Worm (Caenorhabditis elegans) whole organism, young adult: ENCODE measurements around the gene mdf-2.
A peak's percentile ranks its signal among the peaks of the same experiment; 100 is the strongest.

Source experiments
- B0035.1 ChIP-seq: sonication (generic microtip); optimal IDR thresholded peaks from 2 replicates; lab custom pipeline; 2016; ENCODE audit warnings: missing genetic modification characterization, mild to moderate bottlenecking, missing compliant biosample characterization, missing genotype, missing genetic modification reagents
- F23B12.7 ChIP-seq: sonication (generic microtip); optimal IDR thresholded peaks from 2 replicates; lab custom pipeline; 2017; ENCODE audit warnings: missing genetic modification characterization, mild to moderate bottlenecking, missing compliant biosample characterization, antibody characterized with exemption, moderate library complexity; ENCODE audit not compliant: insufficient read depth
- F52B5.7 ChIP-seq: sonication (generic microtip); optimal IDR thresholded peaks from 2 replicates; lab custom pipeline; 2016; ENCODE audit warnings: mild to moderate bottlenecking, missing genetic modification characterization, missing compliant biosample characterization
- ceh-27 ChIP-seq: fragments of 200-800 bp; sonication (Bioruptor generic); optimal IDR thresholded peaks from 2 replicates; lab custom pipeline; 2018; ENCODE audit warnings: mild to moderate bottlenecking, missing genetic modification characterization, moderate library complexity, missing compliant biosample characterization
- ceh-79 ChIP-seq: sonication (generic microtip); optimal IDR thresholded peaks from 2 replicates; lab custom pipeline; 2017; ENCODE audit warnings: mild to moderate bottlenecking, missing genetic modification characterization, missing compliant biosample characterization
- hmg-1.2 ChIP-seq: fragments of 200-800 bp; sonication (Bioruptor generic); IDR thresholded peaks from 2 replicates; pipeline ENCODE4 v1.3.6; 2022; ENCODE audit warnings: missing genetic modification reagents, missing genetic modification characterization, missing compliant biosample characterization
- lin-54 ChIP-seq: fragments of 200-800 bp; sonication (Bioruptor generic); optimal IDR thresholded peaks from 2 replicates; lab custom pipeline; 2018; ENCODE audit warnings: mild to moderate bottlenecking, missing genetic modification characterization, missing compliant biosample characterization
- madf-3 ChIP-seq: fragments of 200-800 bp; sonication (Bioruptor generic); IDR thresholded peaks from 2 replicates; pipeline ENCODE4 v1.3.6; 2022; ENCODE audit warnings: missing genetic modification reagents, missing genetic modification characterization, missing compliant biosample characterization
- nhr-179 ChIP-seq: sonication (generic microtip); optimal IDR thresholded peaks from 2 replicates; lab custom pipeline; 2016; ENCODE audit warnings: mild to moderate bottlenecking, missing genetic modification characterization, missing compliant biosample characterization
- pha-4 ChIP-seq: fragments of 150-350 bp; sonication (generic microtip); optimal IDR thresholded peaks from 2 replicates; lab custom pipeline; 2014; ENCODE audit warnings: missing biosample characterization, missing genetic modification reagents, missing genetic modification characterization
- snpc-3.4 ChIP-seq: sonication (generic microtip); optimal IDR thresholded peaks from 2 replicates; lab custom pipeline; 2017; ENCODE audit warnings: missing genetic modification characterization, mild to moderate bottlenecking, missing compliant biosample characterization, antibody characterized with exemption, moderate library complexity, missing genotype, missing genetic modification reagents
- snpc-4 ChIP-seq, 5 experiments: fragments of 150-350 bp in 1 of 5; sonication (generic microtip) in 4 of 5; optimal IDR thresholded peaks; 2 replicates each; lab custom pipeline; 2014 to 2018; ENCODE audit warnings: missing genetic modification characterization in 5 of 5, missing biosample characterization in 3 of 5, antibody characterized with exemption in 2 of 5, mild to moderate bottlenecking in 2 of 5, missing compliant biosample characterization in 2 of 5, missing genotype in 2 of 5, moderate library complexity in 2 of 5, missing genetic modification reagents in 1 of 5

DNA sequence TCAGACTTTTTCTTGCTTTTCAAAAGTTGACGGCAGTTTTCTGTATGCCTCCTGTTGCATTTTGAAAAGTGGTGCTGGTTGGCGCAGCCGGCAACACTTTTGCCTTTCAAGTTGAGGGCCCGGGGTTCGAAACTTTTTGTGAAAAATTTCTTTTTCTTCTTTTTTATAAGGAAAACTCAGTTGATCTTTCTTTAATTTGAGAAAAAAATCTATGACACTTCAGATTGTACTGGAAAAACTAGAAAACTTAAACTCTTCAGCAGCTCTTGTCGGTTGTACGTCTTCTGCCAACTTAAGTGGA, 23.9 kb upstream of the mdf-2 start:
- no peak for TF ChIP-seq B0035.1 (tag; lab: Kevin White, UChicago)
- TF ChIP-seq pha-4 (tag; lab: Kevin White, UChicago) = no peak
- peak; percentile 36; the same call in 1 of the 2 replicates for TF ChIP-seq hmg-1.2 (GFP tag; lab: Robert Waterston, UW)
- no peak for TF ChIP-seq F23B12.7 (tag; lab: Kevin White, UChicago)
- TF ChIP-seq ceh-27 (GFP tag; lab: Kevin White, UChicago) = no peak
- TF ChIP-seq ceh-79 = no peak
- TF ChIP-seq nhr-179 = peak; percentile 13
- no peak for TF ChIP-seq madf-3 (GFP tag; lab: Robert Waterston, UW)
- peak; percentile 71 for TF ChIP-seq F52B5.7 (tag; lab: Kevin White, UChicago)
- peak; percentile 72 for TF ChIP-seq snpc-3.4
- TF ChIP-seq snpc-4 (GFP tag; optimal IDR thresholded peaks at IDR 0.05; lab: Kevin White, UChicago) = peak; percentile 24
- peak in 1 of 4 experiments; percentile 7 for TF ChIP-seq snpc-4 (tag; optimal IDR thresholded peaks at IDR 0.05; lab: Kevin White, UChicago)
- TF ChIP-seq lin-54 (GFP tag; lab: Kevin White, UChicago) = peak; percentile 50
